Fruit fly (Drosophila melanogaster): ENCODE data around the gene CG10068.
A peak's percentile ranks its signal among the peaks of the same experiment; 100 is the strongest.

Gene CG10068

DNA sequence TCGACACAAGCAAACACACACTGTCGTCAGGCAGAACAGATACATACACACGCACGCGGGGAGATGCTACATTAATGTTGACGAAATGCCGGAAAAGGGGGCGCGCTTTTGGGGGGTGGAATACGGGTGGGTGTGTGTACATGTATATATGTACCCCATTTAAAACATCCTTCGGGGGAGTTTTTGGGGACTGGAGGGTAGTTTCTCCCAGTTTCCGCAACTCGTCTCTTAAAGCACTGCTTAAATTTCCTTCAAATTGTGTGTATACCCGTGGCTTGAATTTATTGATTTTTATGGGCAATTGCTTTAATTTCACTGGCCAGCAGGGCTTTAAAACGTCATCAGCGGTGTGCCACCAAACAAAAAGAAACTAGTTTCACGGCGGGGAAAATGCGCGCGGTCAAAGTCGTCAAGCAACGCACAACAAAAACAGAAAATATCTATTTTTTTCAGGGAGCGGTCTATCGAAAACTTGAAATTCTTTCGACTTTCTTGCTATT is 4.7 kb downstream of the CG10068 start:
- 0 out of 2 replicates have a peak, but pooled peaks have one; percentile 17 for TF ChIP-seq CG32121 (GFP tag; IDR thresholded peaks at IDR 0.05)
- no peak for TF ChIP-seq gl (tag; optimal IDR thresholded peaks at IDR 0.05)

DNA sequence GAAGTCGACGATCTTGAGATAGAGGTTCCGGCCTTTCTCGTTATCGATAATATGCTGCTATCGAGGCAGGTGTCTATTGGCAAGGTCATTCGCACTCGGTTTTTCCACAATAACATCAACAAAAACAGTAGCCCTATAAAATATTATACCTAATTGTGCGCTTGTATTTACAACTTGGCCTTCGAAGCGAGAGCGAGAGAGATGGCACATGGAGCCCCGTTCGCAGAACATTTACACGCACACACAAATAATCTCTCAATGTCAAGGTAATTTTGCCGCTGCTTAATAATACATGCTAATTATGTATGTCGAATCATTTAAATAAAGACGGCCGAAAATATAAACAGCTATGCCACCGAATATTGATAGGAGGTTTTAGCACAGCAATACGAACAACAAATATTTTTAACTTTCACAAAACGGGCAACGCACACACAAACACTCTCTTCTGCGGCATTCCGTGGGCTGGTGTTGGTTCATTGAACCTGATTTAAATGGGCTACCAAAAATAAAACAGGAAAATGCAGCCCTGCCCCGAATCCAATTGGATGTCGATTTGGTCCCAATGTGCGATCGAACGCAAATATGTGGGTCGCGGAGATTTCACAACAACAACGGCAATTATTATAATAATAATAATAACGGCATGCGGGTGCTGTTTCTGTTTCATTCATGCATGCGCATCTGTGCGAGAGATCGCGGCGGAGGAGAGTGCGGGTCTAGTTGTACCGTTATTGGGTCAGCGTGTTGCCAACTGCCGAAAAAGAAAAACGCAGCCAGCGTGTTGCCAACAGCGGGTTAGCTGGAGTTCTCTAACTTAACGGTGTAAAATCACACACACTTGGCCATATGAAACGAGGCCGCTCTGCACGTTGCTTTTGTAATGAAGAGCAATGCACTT is 5.4 kb downstream of the CG10068 start:
- peak; percentile 94 for TF ChIP-seq EcR (GFP tag; optimal IDR thresholded peaks at IDR 0.05)
- no peak for TF ChIP-seq CG9948 (tag; optimal IDR thresholded peaks at IDR 0.05)
- TF ChIP-seq CG8159 (tag; optimal IDR thresholded peaks at IDR 0.05): no peak
- TF ChIP-seq CG4496 (GFP tag; IDR thresholded peaks at IDR 0.05): 0 out of 3 replicates have a peak, but pooled peaks have one; percentile 6
- TF ChIP-seq fd96Ca (GFP tag; IDR thresholded peaks at IDR 0.05): no peak
- TF ChIP-seq rn (GFP tag; IDR thresholded peaks at IDR 0.05): no peak
- no peak for TF ChIP-seq CG14655 (GFP tag; optimal IDR thresholded peaks at IDR 0.05)
- TF ChIP-seq CG32121 (GFP tag; IDR thresholded peaks at IDR 0.05): no peak
- TF ChIP-seq CG12605 (GFP tag; IDR thresholded peaks at IDR 0.05): no peak
- no peak for TF ChIP-seq CG10348 (GFP tag; IDR thresholded peaks at IDR 0.05)

DNA sequence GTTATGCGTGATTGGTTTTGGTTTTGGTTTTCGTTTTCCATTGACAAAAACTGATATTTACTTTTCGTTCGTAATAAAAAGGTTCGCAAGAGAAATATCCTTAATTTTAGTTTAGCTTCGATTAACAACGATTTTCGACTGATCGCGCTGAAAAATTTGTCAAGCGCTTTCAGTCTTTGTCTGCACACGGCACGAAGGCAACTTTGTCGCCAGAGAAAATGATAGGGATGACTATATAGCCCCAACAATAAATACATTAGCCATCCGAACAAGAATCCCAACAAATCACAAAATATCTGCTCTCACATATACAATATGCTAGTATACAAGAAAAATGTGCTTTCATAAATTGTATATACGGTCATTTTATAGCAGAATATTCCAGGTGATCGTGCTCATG is 10.2 kb downstream of the CG10068 start, which contains the start of gene Mlp84B:
Gene Mlp84B, minus strand, starts transcription at position 143 of the 400 bp plus-strand sequence.
- TF ChIP-seq CG34367 (tag; optimal IDR thresholded peaks at IDR 0.05): no peak
- no peak for TF ChIP-seq rn (GFP tag; IDR thresholded peaks at IDR 0.05)
- no peak for TF ChIP-seq CG17806 (tag; optimal IDR thresholded peaks at IDR 0.05)
- no peak for TF ChIP-seq CG14655 (GFP tag; optimal IDR thresholded peaks at IDR 0.05)
- no peak for TF ChIP-seq Pif1A (GFP tag; optimal IDR thresholded peaks at IDR 0.05)
- no peak for TF ChIP-seq CG4496 (GFP tag; IDR thresholded peaks at IDR 0.05)
- no peak for TF ChIP-seq Pif1B (GFP tag; optimal IDR thresholded peaks at IDR 0.05)
- TF ChIP-seq CG8301 (tag; optimal IDR thresholded peaks at IDR 0.05): no peak
- TF ChIP-seq CG13204 (GFP tag; optimal IDR thresholded peaks at IDR 0.05): no peak
- no peak for TF ChIP-seq Ets98B (GFP tag; IDR thresholded peaks at IDR 0.05)
- TF ChIP-seq CG32121 (GFP tag; IDR thresholded peaks at IDR 0.05): no peak
- TF ChIP-seq EcR (GFP tag; optimal IDR thresholded peaks at IDR 0.05): no peak
- no peak for TF ChIP-seq fd96Ca (GFP tag; IDR thresholded peaks at IDR 0.05)
- TF ChIP-seq CG9948 (tag; optimal IDR thresholded peaks at IDR 0.05): no peak
- no peak for TF ChIP-seq CG8159 (tag; optimal IDR thresholded peaks at IDR 0.05)

DNA sequence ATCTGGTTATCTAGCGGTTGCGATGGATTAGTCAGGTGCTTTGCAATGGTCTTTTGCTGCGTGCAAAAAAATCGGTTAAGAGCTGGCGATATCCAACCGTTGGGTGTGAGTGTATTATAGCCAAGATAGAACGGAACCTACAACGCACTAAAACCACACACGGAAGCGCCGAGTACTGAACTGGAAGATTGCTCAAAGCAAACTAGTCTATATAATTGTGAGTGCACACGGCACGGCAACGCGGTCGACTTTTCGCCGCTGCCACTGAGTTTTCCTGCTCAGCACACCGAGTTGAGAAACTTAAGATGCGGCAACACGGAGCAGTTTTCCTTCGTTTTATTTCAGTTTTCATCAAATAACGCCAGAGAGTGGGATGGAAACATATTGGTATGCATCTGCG is 11.3 kb downstream of the CG10068 start:
- TF ChIP-seq Snoo (tag; optimal IDR thresholded peaks at IDR 0.05): no peak
- no peak for TF ChIP-seq CG8301 (tag; optimal IDR thresholded peaks at IDR 0.05)
- TF ChIP-seq CG17806 (tag; optimal IDR thresholded peaks at IDR 0.05): no peak
- TF ChIP-seq CG14655 (GFP tag; optimal IDR thresholded peaks at IDR 0.05): no peak
- no peak for TF ChIP-seq Pif1A (GFP tag; optimal IDR thresholded peaks at IDR 0.05)
- no peak for TF ChIP-seq EcR (GFP tag; optimal IDR thresholded peaks at IDR 0.05)
- TF ChIP-seq gl (tag; optimal IDR thresholded peaks at IDR 0.05): no peak
- TF ChIP-seq fd96Ca (GFP tag; IDR thresholded peaks at IDR 0.05): no peak
- no peak for TF ChIP-seq CG9948 (tag; optimal IDR thresholded peaks at IDR 0.05)
- TF ChIP-seq CG4496 (GFP tag; IDR thresholded peaks at IDR 0.05): no peak
- TF ChIP-seq Pif1B (GFP tag; optimal IDR thresholded peaks at IDR 0.05): no peak
- no peak for TF ChIP-seq rn (GFP tag; IDR thresholded peaks at IDR 0.05)

DNA sequence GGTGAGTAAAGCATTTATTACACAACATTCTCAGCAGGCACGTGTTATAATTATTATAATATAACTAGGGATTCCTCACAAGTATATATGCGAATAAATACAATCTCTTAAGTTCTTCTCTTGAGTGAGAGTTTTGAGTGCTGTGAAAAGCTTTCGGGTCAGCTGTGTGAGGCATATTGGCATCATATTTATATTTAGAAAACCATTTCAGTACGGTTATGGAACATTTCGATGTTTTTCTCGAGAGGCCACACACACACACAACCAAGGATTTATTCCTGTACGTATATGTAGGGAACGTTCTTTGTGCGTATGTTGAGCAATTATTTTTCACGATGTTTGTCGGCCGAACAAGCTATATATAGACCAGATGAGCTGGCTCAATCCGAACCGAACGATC is 14.8 kb downstream of the CG10068 start:
- TF ChIP-seq CG13204 (GFP tag; optimal IDR thresholded peaks at IDR 0.05): no peak
- no peak for TF ChIP-seq gl (tag; optimal IDR thresholded peaks at IDR 0.05)
- TF ChIP-seq D1 (tag; optimal IDR thresholded peaks at IDR 0.05): no peak
- no peak for TF ChIP-seq CG12605 (GFP tag; IDR thresholded peaks at IDR 0.05)
- TF ChIP-seq CG4496 (GFP tag; IDR thresholded peaks at IDR 0.05): no peak
- TF ChIP-seq rn (GFP tag; IDR thresholded peaks at IDR 0.05): no peak
- no peak for TF ChIP-seq CG10348 (GFP tag; IDR thresholded peaks at IDR 0.05)
- TF ChIP-seq fd96Ca (GFP tag; IDR thresholded peaks at IDR 0.05): no peak
- TF ChIP-seq CG14655 (GFP tag; optimal IDR thresholded peaks at IDR 0.05): no peak
- TF ChIP-seq Pif1B (GFP tag; optimal IDR thresholded peaks at IDR 0.05): no peak
- no peak for TF ChIP-seq CG15710 (tag; optimal IDR thresholded peaks at IDR 0.05)
- no peak for TF ChIP-seq CG9948 (tag; optimal IDR thresholded peaks at IDR 0.05)
- TF ChIP-seq CG8159 (tag; optimal IDR thresholded peaks at IDR 0.05): no peak
- no peak for TF ChIP-seq CG34367 (tag; optimal IDR thresholded peaks at IDR 0.05)
- no peak for TF ChIP-seq Snoo (tag; optimal IDR thresholded peaks at IDR 0.05)
- TF ChIP-seq CG32121 (GFP tag; IDR thresholded peaks at IDR 0.05): no peak
- TF ChIP-seq CG8301 (tag; optimal IDR thresholded peaks at IDR 0.05): no peak

DNA sequence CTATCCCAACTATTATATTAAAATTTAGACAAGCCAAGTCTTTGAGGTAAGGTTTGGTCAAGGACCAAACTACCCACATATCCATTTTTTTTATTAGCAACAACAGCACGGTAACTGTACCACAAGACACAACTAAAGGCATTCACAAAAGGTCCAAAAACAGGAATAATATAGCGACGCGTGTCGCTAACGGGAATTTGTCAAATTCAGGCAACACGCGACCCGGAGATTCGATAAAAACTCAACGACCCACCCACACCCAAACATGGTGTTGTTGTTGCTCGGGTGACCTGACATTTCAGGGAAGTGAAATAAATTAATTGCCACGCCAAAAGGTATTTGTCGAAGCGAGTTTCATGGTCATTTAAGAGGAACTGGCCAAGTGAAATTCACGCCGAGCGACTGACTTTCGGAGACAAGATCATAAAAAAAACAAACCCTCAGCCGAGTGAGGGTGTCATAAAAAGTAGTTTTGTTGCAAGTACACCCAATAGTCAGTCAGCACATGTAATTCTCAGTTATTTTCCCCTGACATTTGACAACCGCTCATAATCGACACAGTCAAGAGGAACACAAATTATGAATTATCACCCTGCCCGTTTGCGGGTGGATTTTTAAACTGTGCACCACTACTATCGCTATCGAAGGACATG is 16.5 kb downstream of the CG10068 start:
- TF ChIP-seq fd96Ca (GFP tag; IDR thresholded peaks at IDR 0.05): no peak
- TF ChIP-seq CG15710 (tag; optimal IDR thresholded peaks at IDR 0.05): no peak
- no peak for TF ChIP-seq Ets98B (GFP tag; IDR thresholded peaks at IDR 0.05)
- no peak for TF ChIP-seq CG10348 (GFP tag; IDR thresholded peaks at IDR 0.05)
- no peak for TF ChIP-seq rn (GFP tag; IDR thresholded peaks at IDR 0.05)
- TF ChIP-seq CG14655 (GFP tag; optimal IDR thresholded peaks at IDR 0.05): no peak
- TF ChIP-seq CG17806 (tag; optimal IDR thresholded peaks at IDR 0.05): no peak
- no peak for TF ChIP-seq Snoo (tag; optimal IDR thresholded peaks at IDR 0.05)
- no peak for TF ChIP-seq CG34367 (tag; optimal IDR thresholded peaks at IDR 0.05)
- no peak for TF ChIP-seq Pif1A (GFP tag; optimal IDR thresholded peaks at IDR 0.05)
- TF ChIP-seq CG9948 (tag; optimal IDR thresholded peaks at IDR 0.05): no peak
- TF ChIP-seq gl (tag; optimal IDR thresholded peaks at IDR 0.05): no peak
- TF ChIP-seq Pif1B (GFP tag; optimal IDR thresholded peaks at IDR 0.05): no peak
- TF ChIP-seq CG8159 (tag; optimal IDR thresholded peaks at IDR 0.05): no peak
- no peak for TF ChIP-seq CG32121 (GFP tag; IDR thresholded peaks at IDR 0.05)
